Fruit fly (Drosophila melanogaster) whole organism, embryonic: ENCODE measurements around the gene CG2256.
A peak's percentile ranks its signal among the peaks of the same experiment; 100 is the strongest.

Experiments
- BEAF-32 ChIP-seq: fragments of 200-800 bp; sonication (Bioruptor generic); optimal IDR thresholded peaks from 3 replicates; lab custom pipeline; 2017; ENCODE audit warnings: missing biosample characterization, missing genetic modification characterization, mild to moderate bottlenecking, moderate library complexity, missing genetic modification reagents
- CG10267 ChIP-seq: fragments of 200-800 bp; sonication (Bioruptor generic); optimal IDR thresholded peaks from 2 replicates; lab custom pipeline; 2018; ENCODE audit warnings: missing biosample characterization, mild to moderate bottlenecking, missing genetic modification characterization, moderate library complexity
- CG10366 ChIP-seq: fragments of 200-800 bp; sonication (Bioruptor generic); IDR thresholded peaks from 2 replicates; pipeline ENCODE4 v1.3.6; 2022; ENCODE audit warnings: missing biosample characterization, missing genetic modification characterization
- CG13287 ChIP-seq: fragments of 200-800 bp; sonication (Bioruptor generic); IDR thresholded peaks from 2 replicates; pipeline ENCODE4 v1.3.6; 2022; ENCODE audit warnings: missing biosample characterization, missing genetic modification characterization; ENCODE audit not compliant: partially characterized antibody
- CG14710 ChIP-seq: fragments of 200-800 bp; sonication (Bioruptor generic); optimal IDR thresholded peaks from 3 replicates; lab custom pipeline; 2019; ENCODE audit warnings: missing biosample characterization, mild to moderate bottlenecking, missing genetic modification characterization, moderate library complexity
- CG14860 ChIP-seq: fragments of 200-800 bp; sonication (Bioruptor generic); IDR thresholded peaks from 3 replicates; pipeline ENCODE4 v1.3.6; 2022; ENCODE audit warnings: missing biosample characterization, missing genetic modification characterization; ENCODE audit not compliant: partially characterized antibody
- CG15514 ChIP-seq: fragments of 200-800 bp; sonication (Bioruptor generic); optimal IDR thresholded peaks from 3 replicates; lab custom pipeline; 2017; ENCODE audit warnings: missing biosample characterization, missing genetic modification characterization, mild to moderate bottlenecking, moderate library complexity, missing genetic modification reagents
- CG1603 ChIP-seq: fragments of 200-800 bp; sonication (Bioruptor generic); optimal IDR thresholded peaks from 2 replicates; lab custom pipeline; 2019; ENCODE audit warnings: missing biosample characterization, mild to moderate bottlenecking, missing genetic modification characterization, moderate library complexity
- CG17385 ChIP-seq: fragments of 200-800 bp; sonication (Bioruptor generic); optimal IDR thresholded peaks from 3 replicates; lab custom pipeline; 2018; ENCODE audit warnings: missing biosample characterization, mild to moderate bottlenecking, missing genetic modification characterization
- CG18011 ChIP-seq: fragments of 200-800 bp; sonication (Bioruptor generic); optimal IDR thresholded peaks from 2 replicates; lab custom pipeline; 2017; ENCODE audit warnings: missing biosample characterization, missing genetic modification characterization, mild to moderate bottlenecking, moderate library complexity, missing genotype
- CG2116 ChIP-seq: fragments of 200-800 bp; sonication (Bioruptor generic); optimal IDR thresholded peaks from 3 replicates; lab custom pipeline; 2018; ENCODE audit warnings: missing biosample characterization, mild to moderate bottlenecking, missing genetic modification characterization
- CG2202 ChIP-seq: fragments of 200-800 bp; sonication (Bioruptor generic); optimal IDR thresholded peaks from 2 replicates; lab custom pipeline; 2018; ENCODE audit warnings: missing biosample characterization, mild to moderate bottlenecking, missing genetic modification characterization
- CG31388 ChIP-seq: fragments of 200-800 bp; sonication (Bioruptor generic); optimal IDR thresholded peaks from 2 replicates; lab custom pipeline; 2016; ENCODE audit warnings: missing biosample characterization, missing genetic modification characterization
- CG6854 ChIP-seq: fragments of 200-800 bp; sonication (Bioruptor generic); optimal IDR thresholded peaks from 3 replicates; lab custom pipeline; 2017; ENCODE audit warnings: missing biosample characterization, mild to moderate bottlenecking, missing genetic modification characterization
- CG7271 ChIP-seq: fragments of 200-800 bp; sonication (Bioruptor generic); optimal IDR thresholded peaks from 2 replicates; lab custom pipeline; 2018; ENCODE audit warnings: missing biosample characterization, mild to moderate bottlenecking, missing genetic modification characterization, moderate library complexity
- CG8281 ChIP-seq: fragments of 200-800 bp; sonication (Bioruptor generic); optimal IDR thresholded peaks from 2 replicates; lab custom pipeline; 2018; ENCODE audit warnings: missing biosample characterization, mild to moderate bottlenecking, missing genetic modification characterization, moderate library complexity
- CG9797 ChIP-seq: fragments of 200-800 bp; sonication (Bioruptor generic); optimal IDR thresholded peaks from 3 replicates; lab custom pipeline; 2018; ENCODE audit warnings: missing biosample characterization, mild to moderate bottlenecking, missing genetic modification characterization
- Dll ChIP-seq: fragments of 200-800 bp; sonication (Bioruptor generic); IDR thresholded peaks from 4 replicates; pipeline ENCODE4 v1.3.6; 2022; ENCODE audit warnings: missing biosample characterization, missing genetic modification characterization; ENCODE audit not compliant: partially characterized antibody
- Dp ChIP-seq: fragments of 200-800 bp; sonication (Bioruptor generic); optimal IDR thresholded peaks from 2 replicates; lab custom pipeline; 2018; ENCODE audit warnings: missing biosample characterization, mild to moderate bottlenecking, missing genetic modification characterization, moderate library complexity
- E2f2 ChIP-seq: fragments of 200-800 bp; sonication (Bioruptor generic); IDR thresholded peaks from 2 replicates; pipeline ENCODE4 v1.3.6; 2022; ENCODE audit warnings: missing biosample characterization, missing genetic modification characterization
- HmgZ ChIP-seq: fragments of 200-800 bp; sonication (Bioruptor generic); optimal IDR thresholded peaks from 2 replicates; lab custom pipeline; 2018; ENCODE audit warnings: missing biosample characterization, mild to moderate bottlenecking, missing genetic modification characterization
- MBD-R2 ChIP-seq: fragments of 200-800 bp; sonication (Bioruptor generic); IDR thresholded peaks from 2 replicates; pipeline ENCODE4 v1.3.6; 2022; ENCODE audit warnings: missing biosample characterization, missing genetic modification characterization
- MESR4 ChIP-seq: fragments of 200-800 bp; sonication (Bioruptor generic); optimal IDR thresholded peaks from 2 replicates; lab custom pipeline; 2018; ENCODE audit warnings: missing biosample characterization, mild to moderate bottlenecking, missing genetic modification characterization, moderate library complexity
- Max ChIP-seq: fragments of 200-800 bp; sonication (Bioruptor generic); optimal IDR thresholded peaks from 2 replicates; lab custom pipeline; 2016; ENCODE audit warnings: missing biosample characterization, mild to moderate bottlenecking, missing genetic modification characterization
- Med ChIP-seq: fragments of 200-800 bp; sonication (Bioruptor generic); peaks from one replicate; lab custom pipeline; 2016; ENCODE audit warnings: missing biosample characterization, missing genetic modification characterization, mild to moderate bottlenecking, inconsistent platforms, moderate library complexity
- Myb ChIP-seq: fragments of 200-800 bp; sonication (Bioruptor generic); optimal IDR thresholded peaks from 2 replicates; lab custom pipeline; 2016; ENCODE audit warnings: missing biosample characterization, missing genetic modification characterization
- Opbp ChIP-seq: fragments of 200-800 bp; sonication (Bioruptor generic); IDR thresholded peaks from 3 replicates; pipeline ENCODE4 v1.3.6; 2022; ENCODE audit warnings: missing biosample characterization, missing genetic modification characterization; ENCODE audit not compliant: partially characterized antibody
- Sin3A ChIP-seq: fragments of >200 bp; optimal IDR thresholded peaks from 2 replicates; lab custom pipeline; 2018
- YL-1 ChIP-seq: fragments of 200-800 bp; sonication (Bioruptor generic); optimal IDR thresholded peaks from 3 replicates; lab custom pipeline; 2017; ENCODE audit warnings: missing biosample characterization, mild to moderate bottlenecking, missing genetic modification characterization
- btn ChIP-seq: fragments of 200-800 bp; sonication (Bioruptor generic); optimal IDR thresholded peaks from 2 replicates; lab custom pipeline; 2016; ENCODE audit warnings: missing biosample characterization, missing genetic modification characterization
- cato ChIP-seq: fragments of 200-800 bp; sonication (Bioruptor generic); optimal IDR thresholded peaks from 2 replicates; lab custom pipeline; 2016; ENCODE audit warnings: missing biosample characterization, missing genetic modification characterization, borderline replicate concordance
- crp ChIP-seq, 2 experiments: fragments of 200-800 bp; sonication (Bioruptor generic); optimal IDR thresholded peaks; 2 replicates in 1 of 2; 3 replicates in 1 of 2; lab custom pipeline; 2017; ENCODE audit warnings: missing biosample characterization in 2 of 2, missing genetic modification characterization in 2 of 2, mild to moderate bottlenecking in 1 of 2, moderate library complexity in 1 of 2
- cwo ChIP-seq: fragments of 200-800 bp; sonication (Bioruptor generic); optimal IDR thresholded peaks from 3 replicates; lab custom pipeline; 2017; ENCODE audit warnings: missing biosample characterization, missing genetic modification characterization, mild to moderate bottlenecking, moderate library complexity, missing genetic modification reagents
- dm ChIP-seq: fragments of 200-800 bp; sonication (Bioruptor generic); optimal IDR thresholded peaks from 3 replicates; lab custom pipeline; 2016; ENCODE audit warnings: missing biosample characterization, missing genetic modification characterization
- gfzf ChIP-seq: fragments of 200-800 bp; sonication (Bioruptor generic); optimal IDR thresholded peaks from 2 replicates; lab custom pipeline; 2016; ENCODE audit warnings: missing biosample characterization, mild to moderate bottlenecking, missing genetic modification characterization, moderate library complexity
- hb ChIP-seq: fragments of 200-800 bp; sonication (Bioruptor generic); IDR thresholded peaks from 3 replicates; pipeline ENCODE4 v1.3.6; 2022; ENCODE audit warnings: missing biosample characterization, missing genetic modification characterization; ENCODE audit not compliant: partially characterized antibody
- hbn ChIP-seq: fragments of 200-800 bp; sonication (Bioruptor generic); IDR thresholded peaks from 2 replicates; pipeline ENCODE4 v1.3.6; 2022; ENCODE audit warnings: missing biosample characterization, missing genetic modification characterization; ENCODE audit not compliant: partially characterized antibody
- pzg ChIP-seq: fragments of 200-800 bp; sonication (Bioruptor generic); optimal IDR thresholded peaks from 3 replicates; lab custom pipeline; 2018; ENCODE audit warnings: missing biosample characterization, mild to moderate bottlenecking, missing genetic modification characterization, moderate library complexity
- scrt ChIP-seq: fragments of 200-800 bp; sonication (Bioruptor generic); optimal IDR thresholded peaks from 2 replicates; lab custom pipeline; 2018; ENCODE audit warnings: missing biosample characterization, mild to moderate bottlenecking, missing genetic modification characterization, moderate library complexity
- sens-2 ChIP-seq: fragments of 200-800 bp; sonication (Bioruptor generic); IDR thresholded peaks from 2 replicates; pipeline ENCODE4 v1.3.6; 2022; ENCODE audit warnings: missing biosample characterization, missing genetic modification characterization
- stwl ChIP-seq: fragments of 200-800 bp; sonication (Bioruptor generic); optimal IDR thresholded peaks from 3 replicates; lab custom pipeline; 2018; ENCODE audit warnings: missing biosample characterization, mild to moderate bottlenecking, missing genetic modification characterization, moderate library complexity
- trem ChIP-seq: fragments of 200-800 bp; optimal IDR thresholded peaks from 3 replicates; lab custom pipeline; 2019; ENCODE audit warnings: missing biosample characterization, mild to moderate bottlenecking, missing genetic modification characterization, moderate library complexity
- unc-4 ChIP-seq: fragments of 200-800 bp; sonication (Bioruptor generic); IDR thresholded peaks from 2 replicates; pipeline ENCODE4 v1.3.6; 2022; ENCODE audit warnings: missing biosample characterization, missing genetic modification characterization; ENCODE audit not compliant: partially characterized antibody
- vvl ChIP-seq: fragments of 200-800 bp; sonication (Bioruptor generic); IDR thresholded peaks from 2 replicates; pipeline ENCODE4 v1.3.6; 2022; ENCODE audit warnings: missing biosample characterization, missing genetic modification characterization

CG2256 gene

DNA sequence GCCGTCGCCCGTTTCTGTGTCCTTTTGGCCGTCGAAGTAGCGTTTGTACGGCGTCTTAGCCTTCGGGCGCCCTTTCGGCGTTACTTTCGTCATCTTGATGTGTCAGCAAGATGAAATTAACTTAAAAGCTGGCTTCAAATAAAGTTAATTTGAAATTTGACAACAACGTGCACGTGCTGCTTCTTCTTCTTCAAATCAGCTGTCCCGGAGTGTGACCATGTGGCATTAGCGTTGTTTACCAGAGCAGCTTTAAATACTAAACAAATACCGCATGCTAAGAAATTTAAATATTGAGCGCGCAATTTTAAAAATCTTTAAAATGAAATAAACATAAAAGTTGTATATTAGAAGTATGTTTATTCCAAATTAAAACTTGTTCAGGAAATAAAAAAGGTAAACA, 33.9 kb upstream of the CG2256 start, which contains the start of gene CG2260:
Gene CG2260 (minus strand): TSS at position 209 of the 400 bp plus-strand sequence.
- TF ChIP-seq vvl (GFP tag; lab: Robert Waterston, UW) (peak; percentile 85), Opbp (GFP tag; lab: Robert Waterston, UW) (peak; percentile 11; the same call in 1 of the 3 replicates), Dll (GFP tag; lab: Robert Waterston, UW) (0 out of 4 replicates have a peak, but pooled peaks have one; percentile 20), CG9797 (GFP tag; lab: Kevin White, UChicago) (peak; percentile 74), Myb (GFP tag; lab: Kevin White, UChicago) (peak; percentile 19), CG10366 (GFP tag; lab: Robert Waterston, UW) (no peak), MESR4 (GFP tag; lab: Kevin White, UChicago) (peak; percentile 47), crp (GFP tag; optimal IDR thresholded peaks at IDR 0.05; lab: Kevin White, UChicago) (peak; percentile 41 to 91), CG10267 (peak; percentile 13), btn (GFP tag; lab: Kevin White, UChicago) (no peak), CG15514 (GFP tag; lab: Kevin White, UChicago) (peak; percentile 75), scrt (GFP tag; lab: Kevin White, UChicago) (peak; percentile 20), Max (peak; percentile 57), Sin3A (lab: Kevin White, UChicago) (peak; percentile 8), dm (peak; percentile 82), MBD-R2 (GFP tag; lab: Robert Waterston, UW) (peak; percentile 77), CG1603 (tag; lab: Kevin White, UChicago) (peak; percentile 31), sens-2 (no peak), CG13287 (GFP tag; lab: Robert Waterston, UW) (peak; percentile 27; the same call in 1 of the 2 replicates), cwo (peak; percentile 49), CG14710 (tag; lab: Kevin White, UChicago) (peak; percentile 18), hb (GFP tag; lab: Robert Waterston, UW) (no peak), pzg (GFP tag; lab: Kevin White, UChicago) (peak; percentile 70), CG18011 (GFP tag; lab: Kevin White, UChicago) (no peak), CG14860 (GFP tag; lab: Robert Waterston, UW) (no peak), YL-1 (GFP tag; lab: Kevin White, UChicago) (peak; percentile 6), CG2202 (tag; lab: Kevin White, UChicago) (no peak), CG31388 (GFP tag; lab: Kevin White, UChicago) (no peak), CG6854 (no peak), cato (GFP tag; lab: Kevin White, UChicago) (no peak), gfzf (GFP tag; lab: Kevin White, UChicago) (peak; percentile 78), CG8281 (no peak), unc-4 (GFP tag; lab: Robert Waterston, UW) (peak; percentile 40), HmgZ (tag; lab: Kevin White, UChicago) (no peak), E2f2 (GFP tag; lab: Robert Waterston, UW) (peak; percentile 92), hbn (peak; percentile 20; the same call in 1 of the 2 replicates), CG17385 (GFP tag; lab: Kevin White, UChicago) (peak; percentile 95), Med (GFP tag; lab: Kevin White, UChicago) (peak; percentile 41), stwl (tag; lab: Kevin White, UChicago) (peak; percentile 52), trem (tag; lab: Kevin White, UChicago) (peak; percentile 12), BEAF-32 (GFP tag; lab: Kevin White, UChicago) (peak; percentile 43), CG2116 (GFP tag; lab: Kevin White, UChicago) (peak; percentile 68), Dp (peak; percentile 92), CG7271 (tag; lab: Kevin White, UChicago) (no peak)
